Fruit fly (Drosophila melanogaster): ENCODE data around the gene CG13460.

- TF ChIP-seq gsb-n (tag; optimal IDR thresholded peaks at IDR 0.05) (no peak), jumu (GFP tag; optimal IDR thresholded peaks at IDR 0.05) (no peak), Hmr (GFP tag; optimal IDR thresholded peaks at IDR 0.05) (no peak), gfzf (GFP tag; optimal IDR thresholded peaks at IDR 0.05) (no peak), Bteb2 (GFP tag; optimal IDR thresholded peaks at IDR 0.05) (no peak)
Observed at dm6 chr3L:15102669-15103309, 41.3 kb upstream of the CG13460 start.
